Worm (Caenorhabditis elegans) whole organism, L1 larva: Measurements from ENCODE around the gene C27H5.2.

Experiments used
- C16A3.4 ChIP-seq: fragments of 150-350 bp; optimal IDR thresholded peaks from 2 replicates; lab custom pipeline; 2014; ENCODE audit warnings: missing biosample characterization, missing genetic modification characterization
- C34B4.2 ChIP-seq: sonication (generic microtip); optimal IDR thresholded peaks from 2 replicates; lab custom pipeline; 2017; ENCODE audit warnings: mild to moderate bottlenecking, missing genetic modification characterization, missing compliant biosample characterization
- F16B12.6 ChIP-seq: fragments of 150-350 bp; optimal IDR thresholded peaks from 2 replicates; lab custom pipeline; 2014; ENCODE audit warnings: missing biosample characterization, missing genetic modification characterization
- Y116A8C.19 ChIP-seq: sonication (generic microtip); optimal IDR thresholded peaks from 2 replicates; lab custom pipeline; 2016; ENCODE audit warnings: missing compliant biosample characterization, missing genetic modification characterization, borderline replicate concordance
- aha-1 ChIP-seq: fragments of 150-350 bp; optimal IDR thresholded peaks from 2 replicates; lab custom pipeline; 2014; ENCODE audit warnings: missing biosample characterization, missing genetic modification characterization
- aly-2 ChIP-seq: fragments of 150-350 bp; optimal IDR thresholded peaks from 2 replicates; lab custom pipeline; 2014; ENCODE audit warnings: missing biosample characterization, missing genetic modification characterization
- ceh-8 ChIP-seq: fragments of 200-800 bp; sonication (Bioruptor generic); optimal IDR thresholded peaks from 2 replicates; lab custom pipeline; 2018; ENCODE audit warnings: mild to moderate bottlenecking, missing genetic modification characterization, moderate library complexity, missing compliant biosample characterization
- ceh-82 ChIP-seq, 3 experiments: fragments of 150-350 bp in 1 of 3; sonication (generic microtip) in 2 of 3; optimal IDR thresholded peaks; 2 replicates each; lab custom pipeline; 2014 to 2017; ENCODE audit warnings: missing biosample characterization in 3 of 3, missing genetic modification characterization in 3 of 3
- ces-1 ChIP-seq: fragments of 150-350 bp; optimal IDR thresholded peaks from 2 replicates; lab custom pipeline; 2014; ENCODE audit warnings: missing biosample characterization, missing genetic modification reagents, missing genetic modification characterization
- dsc-1 ChIP-seq: sonication (generic microtip); optimal IDR thresholded peaks from 2 replicates; lab custom pipeline; 2016; ENCODE audit warnings: mild to moderate bottlenecking, missing genetic modification characterization, missing compliant biosample characterization
- efl-3 ChIP-seq: fragments of 200-800 bp; sonication (Bioruptor generic); optimal IDR thresholded peaks from 2 replicates; lab custom pipeline; 2018; ENCODE audit warnings: mild to moderate bottlenecking, missing genetic modification characterization, missing compliant biosample characterization
- elt-2 ChIP-seq: sonication (generic microtip); optimal IDR thresholded peaks from 2 replicates; lab custom pipeline; 2016; ENCODE audit warnings: missing genetic modification characterization, mild to moderate bottlenecking, inconsistent platforms, missing compliant biosample characterization, missing genetic modification reagents
- ets-5 ChIP-seq: fragments of 200-800 bp; sonication (Bioruptor generic); IDR thresholded peaks from 2 replicates; pipeline ENCODE4 v1.3.6; 2022; ENCODE audit warnings: missing genetic modification characterization, missing compliant biosample characterization
- fkh-10 ChIP-seq: sonication (generic microtip); optimal IDR thresholded peaks from 2 replicates; lab custom pipeline; 2017; ENCODE audit warnings: missing biosample characterization, missing genetic modification reagents, missing genetic modification characterization
- fkh-8 ChIP-seq: sonication (generic microtip); optimal IDR thresholded peaks from 2 replicates; lab custom pipeline; 2016; ENCODE audit warnings: mild to moderate bottlenecking, missing genetic modification characterization, missing compliant biosample characterization
- grh-1 ChIP-seq: fragments of 200-800 bp; sonication (Bioruptor generic); IDR thresholded peaks from 2 replicates; pipeline ENCODE4 v1.3.6; 2022; ENCODE audit warnings: missing genetic modification reagents, missing genetic modification characterization, missing compliant biosample characterization
- hlh-17 ChIP-seq: fragments of 200-800 bp; sonication (Bioruptor generic); optimal IDR thresholded peaks from 2 replicates; lab custom pipeline; 2018; ENCODE audit warnings: missing genetic modification characterization, mild to moderate bottlenecking, missing compliant biosample characterization, moderate library complexity, borderline replicate concordance
- irx-1 ChIP-seq: sonication (generic microtip); optimal IDR thresholded peaks from 2 replicates; lab custom pipeline; 2016; ENCODE audit warnings: missing genetic modification characterization, missing compliant biosample characterization
- jun-1 ChIP-seq: fragments of 150-350 bp; optimal IDR thresholded peaks from 2 replicates; lab custom pipeline; 2014; ENCODE audit warnings: missing biosample characterization, missing genetic modification reagents, missing genetic modification characterization
- lin-13 ChIP-seq: fragments of 150-350 bp; optimal IDR thresholded peaks from 2 replicates; lab custom pipeline; 2014; ENCODE audit warnings: missing biosample characterization, missing genetic modification reagents, missing genetic modification characterization
- lin-14 ChIP-seq: fragments of 200-800 bp; sonication (Bioruptor generic); optimal IDR thresholded peaks from 2 replicates; lab custom pipeline; 2018; ENCODE audit warnings: mild to moderate bottlenecking, missing genetic modification characterization, moderate library complexity, missing compliant biosample characterization
- lin-15B ChIP-seq: fragments of 150-350 bp; sonication (generic microtip); optimal IDR thresholded peaks from 3 replicates; lab custom pipeline; 2014; ENCODE audit warnings: missing biosample characterization, missing genetic modification characterization
- lin-35 ChIP-seq, 2 experiments: fragments of 150-350 bp; optimal IDR thresholded peaks; 2 replicates each; lab custom pipeline; 2014; ENCODE audit warnings: missing biosample characterization in 2 of 2, missing genetic modification characterization in 2 of 2, missing genetic modification reagents in 2 of 2
- lin-39 ChIP-seq: fragments of 150-350 bp; optimal IDR thresholded peaks from 2 replicates; lab custom pipeline; 2014; ENCODE audit warnings: missing biosample characterization, missing genetic modification reagents, missing genetic modification characterization
- lir-3 ChIP-seq: sonication (generic microtip); optimal IDR thresholded peaks from 2 replicates; lab custom pipeline; 2016; ENCODE audit warnings: mild to moderate bottlenecking, missing genetic modification characterization, moderate library complexity, missing compliant biosample characterization; ENCODE audit not compliant: poor library complexity
- lsy-2 ChIP-seq, 2 experiments: fragments of 150-350 bp; optimal IDR thresholded peaks; 2 replicates each; lab custom pipeline; 2014; ENCODE audit warnings: missing biosample characterization in 2 of 2, missing genetic modification characterization in 2 of 2
- nhr-11 ChIP-seq: fragments of 150-350 bp; optimal IDR thresholded peaks from 2 replicates; lab custom pipeline; 2014; ENCODE audit warnings: missing biosample characterization, missing genetic modification characterization
- nhr-12 ChIP-seq: sonication (generic microtip); optimal IDR thresholded peaks from 2 replicates; lab custom pipeline; 2017; ENCODE audit warnings: missing biosample characterization, missing genetic modification characterization
- nhr-20 ChIP-seq: sonication (generic microtip); optimal IDR thresholded peaks from 2 replicates; lab custom pipeline; 2016; ENCODE audit warnings: mild to moderate bottlenecking, missing genetic modification characterization, missing compliant biosample characterization
- nhr-28 ChIP-seq: fragments of 150-350 bp; optimal IDR thresholded peaks from 2 replicates; lab custom pipeline; 2014; ENCODE audit warnings: missing biosample characterization, missing genetic modification characterization
- nhr-47 ChIP-seq: sonication (generic microtip); optimal IDR thresholded peaks from 2 replicates; lab custom pipeline; 2016; ENCODE audit warnings: mild to moderate bottlenecking, missing genetic modification characterization, moderate library complexity, missing compliant biosample characterization
- nhr-71 ChIP-seq: sonication (generic microtip); optimal IDR thresholded peaks from 2 replicates; lab custom pipeline; 2016; ENCODE audit warnings: mild to moderate bottlenecking, missing genetic modification characterization, moderate library complexity, missing compliant biosample characterization
- nhr-77 ChIP-seq: fragments of 150-350 bp; optimal IDR thresholded peaks from 2 replicates; lab custom pipeline; 2014; ENCODE audit warnings: missing biosample characterization, missing genetic modification characterization
- nhr-84 ChIP-seq: sonication (generic microtip); optimal IDR thresholded peaks from 2 replicates; lab custom pipeline; 2017; ENCODE audit warnings: missing biosample characterization, missing genetic modification characterization
- nhr-90 ChIP-seq: sonication (generic microtip); optimal IDR thresholded peaks from 2 replicates; lab custom pipeline; 2016; ENCODE audit warnings: mild to moderate bottlenecking, missing genetic modification characterization, missing compliant biosample characterization; ENCODE audit not compliant: poor library complexity
- pax-3 ChIP-seq: fragments of 200-800 bp; sonication (Bioruptor generic); optimal IDR thresholded peaks from 2 replicates; lab custom pipeline; 2018; ENCODE audit warnings: mild to moderate bottlenecking, missing genetic modification characterization, moderate library complexity, missing compliant biosample characterization
- pqm-1 ChIP-seq: sonication (generic microtip); optimal IDR thresholded peaks from 3 replicates; lab custom pipeline; 2017; ENCODE audit warnings: missing biosample characterization, missing genetic modification characterization
- rnt-1 ChIP-seq: sonication (generic microtip); optimal IDR thresholded peaks from 2 replicates; lab custom pipeline; 2016; ENCODE audit warnings: mild to moderate bottlenecking, missing genetic modification characterization, moderate library complexity, missing compliant biosample characterization
- snu-23 ChIP-seq: sonication (generic microtip); optimal IDR thresholded peaks from 2 replicates; lab custom pipeline; 2016; ENCODE audit warnings: missing genetic modification characterization, missing compliant biosample characterization
- tlp-1 ChIP-seq: fragments of 150-350 bp; optimal IDR thresholded peaks from 2 replicates; lab custom pipeline; 2014; ENCODE audit warnings: missing biosample characterization, missing genetic modification characterization
- unc-30 ChIP-seq: sonication (generic microtip); optimal IDR thresholded peaks from 2 replicates; lab custom pipeline; 2017; ENCODE audit warnings: missing biosample characterization, missing genetic modification characterization
- unc-62 ChIP-seq: fragments of 150-350 bp; optimal IDR thresholded peaks from 2 replicates; lab custom pipeline; 2014; ENCODE audit warnings: missing biosample characterization, missing genetic modification reagents, missing genetic modification characterization
- unc-86 ChIP-seq: sonication (generic microtip); optimal IDR thresholded peaks from 2 replicates; lab custom pipeline; 2016; ENCODE audit warnings: missing genetic modification characterization, missing compliant biosample characterization
- xbp-1 ChIP-seq: sonication (generic microtip); optimal IDR thresholded peaks from 2 replicates; lab custom pipeline; 2016; ENCODE audit warnings: missing genetic modification characterization, missing compliant biosample characterization
- zip-4 ChIP-seq: fragments of 200-800 bp; sonication (Bioruptor generic); optimal IDR thresholded peaks from 2 replicates; lab custom pipeline; 2018; ENCODE audit warnings: mild to moderate bottlenecking, missing genetic modification characterization, moderate library complexity, missing compliant biosample characterization
- ztf-4 ChIP-seq: fragments of 150-350 bp; optimal IDR thresholded peaks from 2 replicates; lab custom pipeline; 2014; ENCODE audit warnings: missing biosample characterization, missing genetic modification characterization

The C27H5.2 gene

DNA sequence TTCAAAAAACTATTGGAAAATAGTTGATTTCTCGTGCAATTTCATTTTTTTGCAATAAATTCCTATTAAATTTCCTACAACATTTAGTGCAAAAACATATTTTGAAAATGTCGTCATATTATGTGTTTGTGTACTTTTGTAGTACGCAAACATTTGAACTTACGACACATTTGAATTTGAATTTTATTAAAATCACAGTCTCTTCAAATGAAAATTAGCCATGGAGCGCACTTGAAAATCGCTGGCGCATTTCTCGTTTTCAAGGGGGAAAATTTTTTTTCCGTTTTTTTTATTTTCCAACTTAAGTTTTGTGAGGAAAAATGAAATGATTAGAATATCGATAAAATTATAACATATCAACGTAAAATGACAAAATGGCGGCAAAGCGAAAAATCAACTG is 7.8 kb upstream of the C27H5.2 start (continued):
- TF ChIP-seq fkh-10 (GFP tag; lab: Kevin White, UChicago) (no peak), unc-86 (tag; lab: Kevin White, UChicago) (no peak), nhr-20 (tag; lab: Kevin White, UChicago) (peak; percentile 56), nhr-71 (tag; lab: Kevin White, UChicago) (peak; percentile 63), lin-14 (peak; percentile 50), lin-35 (GFP tag; optimal IDR thresholded peaks at IDR 0.05; lab: Kevin White, UChicago) (peak in 1 of 2 experiments; percentile 82), ets-5 (GFP tag; lab: Robert Waterston, UW) (no peak), nhr-47 (tag; lab: Kevin White, UChicago) (peak; percentile 55), unc-30 (tag; lab: Kevin White, UChicago) (no peak), nhr-77 (no peak), ztf-4 (no peak), Y116A8C.19 (tag; lab: Kevin White, UChicago) (no peak)
- TF ChIP-seq, all 84 proteins: peak for 21

DNA sequence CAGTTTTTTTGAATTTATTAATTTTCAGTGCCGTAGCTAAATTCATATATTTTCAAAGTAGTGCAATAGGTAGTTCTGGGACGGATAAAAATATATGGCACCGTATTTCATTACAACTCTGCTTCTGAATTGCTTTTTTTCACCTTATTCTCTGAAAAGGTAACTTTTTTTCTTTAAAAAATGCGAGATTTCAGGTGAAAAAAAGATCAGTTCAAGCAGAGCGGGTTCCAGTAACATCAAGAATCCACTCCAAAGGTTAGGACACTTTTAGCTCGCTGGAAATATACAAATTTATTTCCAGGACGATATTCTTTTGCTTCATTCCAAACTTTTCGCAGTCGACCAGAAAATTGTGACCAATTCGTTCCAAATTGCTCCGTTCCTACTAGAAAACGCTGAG is 7.3 kb upstream of the C27H5.2 start, which contains the start of gene T07F8.1:
T07F8.1 (plus strand) TSS at position 301 of the 400 bp plus-strand sequence.
- TF ChIP-seq nhr-84 (tag; lab: Kevin White, UChicago) (no peak), nhr-20 (tag; lab: Kevin White, UChicago) (no peak), elt-2 (no peak), xbp-1 (no peak), ets-5 (GFP tag; lab: Robert Waterston, UW) (no peak), zip-4 (GFP tag; lab: Kevin White, UChicago) (no peak), unc-62 (GFP tag; lab: Kevin White, UChicago) (no peak), pqm-1 (no peak), efl-3 (GFP tag; lab: Kevin White, UChicago) (no peak), unc-30 (tag; lab: Kevin White, UChicago) (no peak), grh-1 (no peak), lin-15B (tag; lab: Kevin White, UChicago) (no peak), ceh-82 (tag; optimal IDR thresholded peaks at IDR 0.05; lab: Kevin White, UChicago) (no peak), nhr-90 (tag; lab: Kevin White, UChicago) (no peak), irx-1 (tag; lab: Kevin White, UChicago) (no peak), aly-2 (tag; lab: Kevin White, UChicago) (no peak)

- no peak for TF ChIP-seq ces-1
- no peak for TF ChIP-seq tlp-1
- TF ChIP-seq pqm-1: no peak
- TF ChIP-seq C34B4.2 (tag; lab: Kevin White, UChicago): peak; percentile 50
- TF ChIP-seq lir-3 (tag; lab: Kevin White, UChicago): peak; percentile 86
- peak; percentile 96 for TF ChIP-seq C16A3.4 (tag; lab: Kevin White, UChicago)
- TF ChIP-seq ceh-8 (GFP tag; lab: Kevin White, UChicago): peak; percentile 95
- TF ChIP-seq nhr-77: peak; percentile 95
- TF ChIP-seq ets-5 (GFP tag; lab: Robert Waterston, UW): no peak
- peak; percentile 97 for TF ChIP-seq lsy-2 (tag; optimal IDR thresholded peaks at IDR 0.05; lab: Kevin White, UChicago)
- peak; percentile 84 for TF ChIP-seq aha-1 (tag; lab: Kevin White, UChicago)
- no peak for TF ChIP-seq nhr-84 (tag; lab: Kevin White, UChicago)
- TF ChIP-seq nhr-20 (tag; lab: Kevin White, UChicago): peak; percentile 98
- peak; percentile 97 for TF ChIP-seq rnt-1 (tag; lab: Kevin White, UChicago)
- TF ChIP-seq nhr-28 (tag; lab: Kevin White, UChicago): peak; percentile 4
- peak; percentile 95 for TF ChIP-seq irx-1 (tag; lab: Kevin White, UChicago)
- peak; percentile 96 for TF ChIP-seq jun-1 (tag; lab: Kevin White, UChicago)
- peak; percentile 96 for TF ChIP-seq lin-39 (tag; lab: Kevin White, UChicago)
- TF ChIP-seq hlh-17 (GFP tag; lab: Kevin White, UChicago): no peak
- peak; percentile 78 for TF ChIP-seq F16B12.6 (tag; lab: Kevin White, UChicago)
- peak; percentile 94 for TF ChIP-seq fkh-8
- no peak for TF ChIP-seq nhr-12 (tag; lab: Kevin White, UChicago)
- peak; percentile 47 for TF ChIP-seq unc-62 (GFP tag; lab: Kevin White, UChicago)
- TF ChIP-seq nhr-90 (tag; lab: Kevin White, UChicago): peak; percentile 97
- peak; percentile 92 for TF ChIP-seq pax-3 (tag; lab: Kevin White, UChicago)
- TF ChIP-seq nhr-11 (tag; lab: Kevin White, UChicago): peak; percentile 95
- peak; percentile 93 for TF ChIP-seq elt-2
- TF ChIP-seq lin-13 (GFP tag; lab: Kevin White, UChicago): peak; percentile 94
- TF ChIP-seq snu-23 (GFP tag; lab: Kevin White, UChicago): peak; percentile 99
- TF ChIP-seq dsc-1: peak; percentile 98
Observed at ce11 chrII:7151969-7152631, 3.3 kb upstream of the C27H5.2 start, which contains the start of gene fust-1. TSS of gene fust-1 (plus strand) at chrII:7152581.
